Worm (Caenorhabditis elegans) whole organism, L2 larva: ENCODE results near the gene spe-41.

Experiments used
- C34F6.9 ChIP-seq: fragments of 150-350 bp; optimal IDR thresholded peaks from 2 replicates; lab custom pipeline; 2014; ENCODE audit warnings: missing biosample characterization, missing genetic modification characterization
- F13H6.1 ChIP-seq: sonication (generic microtip); optimal IDR thresholded peaks from 2 replicates; lab custom pipeline; 2016; ENCODE audit warnings: missing genetic modification characterization, missing compliant biosample characterization
- R02D3.7 ChIP-seq: fragments of 150-350 bp; optimal IDR thresholded peaks from 2 replicates; lab custom pipeline; 2014; ENCODE audit warnings: missing biosample characterization, missing genetic modification characterization
- Y55F3AM.14 ChIP-seq: fragments of 200-800 bp; sonication (Bioruptor generic); optimal IDR thresholded peaks from 2 replicates; lab custom pipeline; 2018; ENCODE audit warnings: mild to moderate bottlenecking, missing genetic modification characterization, missing compliant biosample characterization
- ZK546.5 ChIP-seq: sonication (generic microtip); optimal IDR thresholded peaks from 2 replicates; lab custom pipeline; 2017; ENCODE audit warnings: missing biosample characterization, missing genetic modification characterization
- alr-1 ChIP-seq: fragments of 150-350 bp; optimal IDR thresholded peaks from 2 replicates; lab custom pipeline; 2014; ENCODE audit warnings: missing biosample characterization, missing genetic modification characterization
- ama-1 ChIP-seq: fragments of 150-350 bp; optimal IDR thresholded peaks from 2 replicates; lab custom pipeline; 2018; ENCODE audit warnings: inconsistent platforms
- blmp-1 ChIP-seq: sonication (generic microtip); optimal IDR thresholded peaks from 2 replicates; lab custom pipeline; 2017; ENCODE audit warnings: missing genetic modification characterization, mild to moderate bottlenecking, missing compliant biosample characterization, antibody characterized with exemption, moderate library complexity; ENCODE audit not compliant: insufficient read depth
- ceh-16 ChIP-seq: fragments of 150-350 bp; optimal IDR thresholded peaks from 2 replicates; lab custom pipeline; 2014; ENCODE audit warnings: missing biosample characterization, missing genetic modification characterization
- ceh-82 ChIP-seq: fragments of 150-350 bp; optimal IDR thresholded peaks from 2 replicates; lab custom pipeline; 2014; ENCODE audit warnings: missing biosample characterization, missing genetic modification characterization
- egl-27 ChIP-seq: sonication (generic microtip); optimal IDR thresholded peaks from 3 replicates; lab custom pipeline; 2017; ENCODE audit warnings: missing biosample characterization, missing genetic modification reagents, missing genetic modification characterization
- elt-1 ChIP-seq: fragments of 150-350 bp; optimal IDR thresholded peaks from 2 replicates; lab custom pipeline; 2014; ENCODE audit warnings: missing biosample characterization, missing genetic modification characterization
- elt-3 ChIP-seq: sonication (generic microtip); optimal IDR thresholded peaks from 2 replicates; lab custom pipeline; 2017; ENCODE audit warnings: missing biosample characterization, missing genetic modification characterization
- gmeb-1 ChIP-seq: fragments of 150-350 bp; optimal IDR thresholded peaks from 2 replicates; lab custom pipeline; 2014; ENCODE audit warnings: missing biosample characterization, missing genetic modification characterization
- lin-13 ChIP-seq: fragments of 150-350 bp; optimal IDR thresholded peaks from 2 replicates; lab custom pipeline; 2014; ENCODE audit warnings: missing biosample characterization, missing genetic modification reagents, missing genetic modification characterization
- lin-39 ChIP-seq: fragments of 150-350 bp; optimal IDR thresholded peaks from 2 replicates; lab custom pipeline; 2014; ENCODE audit warnings: missing biosample characterization, missing genetic modification reagents, missing genetic modification characterization
- lsy-2 ChIP-seq, 2 experiments: fragments of 150-350 bp in 1 of 2; sonication (generic microtip) in 1 of 2; optimal IDR thresholded peaks; 2 replicates each; lab custom pipeline; 2014 to 2017; ENCODE audit warnings: missing biosample characterization in 2 of 2, missing genetic modification characterization in 2 of 2
- mab-5 ChIP-seq: fragments of 150-350 bp; optimal IDR thresholded peaks from 2 replicates; lab custom pipeline; 2014; ENCODE audit warnings: missing biosample characterization, missing genetic modification characterization
- mbf-1 ChIP-seq: sonication (generic microtip); optimal IDR thresholded peaks from 2 replicates; lab custom pipeline; 2017; ENCODE audit warnings: missing biosample characterization, missing genetic modification characterization
- mdl-1 ChIP-seq, 2 experiments: fragments of 150-350 bp in 1 of 2; sonication (generic microtip) in 1 of 2; optimal IDR thresholded peaks; 2 replicates each; lab custom pipeline; 2017; ENCODE audit warnings: missing biosample characterization in 2 of 2, missing genetic modification characterization in 2 of 2
- nhr-10 ChIP-seq: sonication (generic microtip); optimal IDR thresholded peaks from 2 replicates; lab custom pipeline; 2017; ENCODE audit warnings: missing biosample characterization, missing genetic modification characterization
- nhr-12 ChIP-seq: fragments of 150-350 bp; optimal IDR thresholded peaks from 2 replicates; lab custom pipeline; 2014; ENCODE audit warnings: missing biosample characterization, missing genetic modification characterization
- nhr-237 ChIP-seq: fragments of 150-350 bp; optimal IDR thresholded peaks from 2 replicates; lab custom pipeline; 2014; ENCODE audit warnings: missing biosample characterization, missing genetic modification characterization
- nhr-25 ChIP-seq: fragments of 150-350 bp; sonication (generic microtip); optimal IDR thresholded peaks from 3 replicates; lab custom pipeline; 2014; ENCODE audit warnings: missing biosample characterization, missing genetic modification characterization
- nhr-6 ChIP-seq: fragments of 150-350 bp; optimal IDR thresholded peaks from 2 replicates; lab custom pipeline; 2014; ENCODE audit warnings: missing biosample characterization, missing genetic modification characterization
- peb-1 ChIP-seq: fragments of 150-350 bp; optimal IDR thresholded peaks from 2 replicates; lab custom pipeline; 2014; ENCODE audit warnings: missing biosample characterization, missing genetic modification characterization
- skn-1 ChIP-seq: sonication (generic microtip); optimal IDR thresholded peaks from 2 replicates; lab custom pipeline; 2017; ENCODE audit warnings: missing biosample characterization, missing genetic modification characterization
- sma-3 ChIP-seq: sonication (generic microtip); optimal IDR thresholded peaks from 2 replicates; lab custom pipeline; 2016; ENCODE audit warnings: missing genetic modification reagents, missing genetic modification characterization, missing compliant biosample characterization
- sma-9 ChIP-seq, 2 experiments: fragments of 150-350 bp in 1 of 2; sonication (generic microtip) in 1 of 2; optimal IDR thresholded peaks; 2 replicates each; lab custom pipeline; 2014 to 2016; ENCODE audit warnings: missing genetic modification characterization in 2 of 2, mild to moderate bottlenecking in 1 of 2, missing biosample characterization in 1 of 2, missing compliant biosample characterization in 1 of 2, missing genetic modification reagents in 1 of 2, moderate library complexity in 1 of 2
- snpc-4 ChIP-seq: fragments of 150-350 bp; optimal IDR thresholded peaks from 2 replicates; lab custom pipeline; 2014; ENCODE audit warnings: missing biosample characterization, missing genetic modification characterization
- unc-55 ChIP-seq: fragments of 150-350 bp; sonication (generic microtip); optimal IDR thresholded peaks from 3 replicates; lab custom pipeline; 2014; ENCODE audit warnings: missing biosample characterization, missing genetic modification reagents, missing genetic modification characterization
- unc-62 ChIP-seq: fragments of 150-350 bp; optimal IDR thresholded peaks from 2 replicates; lab custom pipeline; 2014; ENCODE audit warnings: missing biosample characterization, missing genetic modification reagents, missing genetic modification characterization
- zag-1 ChIP-seq: fragments of 150-350 bp; optimal IDR thresholded peaks from 2 replicates; lab custom pipeline; 2014; ENCODE audit warnings: missing biosample characterization, missing genetic modification characterization
- ztf-1 ChIP-seq: fragments of 200-800 bp; sonication (Bioruptor generic); conservative IDR thresholded peaks from 2 replicates; pipeline ENCODE4 v1.3.6; 2022; ENCODE audit warnings: missing genetic modification characterization, missing compliant biosample characterization
- ztf-4 ChIP-seq: fragments of 150-350 bp; optimal IDR thresholded peaks from 2 replicates; lab custom pipeline; 2014; ENCODE audit warnings: missing biosample characterization, missing genetic modification characterization

The spe-41 gene

DNA sequence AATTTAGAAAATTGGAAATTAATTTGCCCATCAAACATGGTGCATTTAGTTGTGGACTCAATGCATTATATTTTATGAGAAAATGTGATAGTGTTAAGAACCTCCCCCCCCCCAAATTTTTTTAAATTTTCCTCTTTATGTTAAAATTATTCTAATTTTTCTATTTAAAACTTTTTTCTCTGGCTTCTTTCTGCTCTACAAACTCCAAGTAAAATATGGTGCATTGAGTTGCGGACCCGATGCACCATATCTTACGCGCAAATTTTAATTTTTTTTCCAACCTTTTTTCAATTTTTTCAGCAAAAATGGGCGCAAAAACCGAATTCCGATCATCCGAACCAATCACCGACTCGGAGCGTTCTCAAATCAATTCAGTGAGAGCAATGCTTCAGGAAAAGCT is 38.3 kb upstream of the spe-41 start, which contains the start of gene C34C12.6:
Gene C34C12.6 (plus strand): TSS at position 301 of the 400 bp plus-strand sequence.
- no peak for TF ChIP-seq ztf-4
- no peak for TF ChIP-seq mab-5
- no peak for TF ChIP-seq elt-3 (tag; lab: Kevin White, UChicago)
- TF ChIP-seq lsy-2 (tag; optimal IDR thresholded peaks at IDR 0.05; lab: Kevin White, UChicago) = no peak
- no peak for TF ChIP-seq alr-1 (tag; lab: Kevin White, UChicago)
- no peak for TF ChIP-seq ZK546.5
- TF ChIP-seq snpc-4 (tag; lab: Kevin White, UChicago) = no peak
- no peak for TF ChIP-seq ama-1 (lab: Kevin White, UChicago)
- no peak for TF ChIP-seq nhr-237 (tag; lab: Kevin White, UChicago)
- no peak for TF ChIP-seq nhr-25 (tag; lab: Kevin White, UChicago)
- TF ChIP-seq blmp-1 = no peak
- no peak for TF ChIP-seq zag-1
- no peak for TF ChIP-seq ztf-1 (GFP tag; lab: Robert Waterston, UW)
- TF ChIP-seq skn-1 (tag; lab: Kevin White, UChicago) = no peak

DNA sequence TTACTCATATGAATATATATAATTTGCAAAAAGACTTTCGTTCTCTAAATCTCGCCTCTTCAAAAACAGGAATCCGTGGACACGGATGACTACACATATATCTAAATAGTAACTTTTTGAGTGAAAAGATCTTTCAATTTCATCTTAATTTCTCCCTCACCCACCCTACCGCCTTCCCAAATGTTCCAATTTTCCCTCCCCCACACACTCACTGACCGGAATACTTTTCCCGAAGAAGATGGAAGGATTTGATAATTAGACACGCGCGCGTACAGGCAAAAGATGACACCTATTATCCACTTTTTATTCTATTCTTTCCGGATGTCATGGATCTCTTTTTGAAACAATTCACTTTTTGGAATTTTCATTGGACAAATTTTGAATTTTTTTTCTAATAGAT is 36.9 kb upstream of the spe-41 start:
- TF ChIP-seq blmp-1 = peak; percentile 15
- TF ChIP-seq nhr-6 = no peak
- TF ChIP-seq ZK546.5 = no peak

DNA sequence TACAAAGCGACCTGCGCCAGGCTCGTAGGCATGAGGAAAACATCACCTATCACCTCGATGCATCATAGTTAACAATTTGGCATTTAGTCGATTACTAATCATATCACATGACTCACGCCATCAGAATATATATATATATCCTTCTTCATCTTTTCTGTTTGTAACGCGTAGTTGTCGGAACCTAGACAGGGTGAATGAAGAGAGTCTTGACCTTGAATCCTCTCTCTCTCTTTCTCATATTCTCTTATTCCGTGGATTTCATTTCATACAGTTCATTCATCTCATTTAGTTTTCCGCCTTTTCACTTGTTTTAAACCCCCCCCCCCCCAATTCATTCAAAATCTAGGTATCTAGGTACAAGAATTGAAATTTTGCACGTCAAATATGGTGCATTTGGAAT is 36.2 kb upstream of the spe-41 start:
- TF ChIP-seq mab-5 (no peak), sma-3 (GFP tag; lab: Kevin White, UChicago) (peak; percentile 40)

DNA sequence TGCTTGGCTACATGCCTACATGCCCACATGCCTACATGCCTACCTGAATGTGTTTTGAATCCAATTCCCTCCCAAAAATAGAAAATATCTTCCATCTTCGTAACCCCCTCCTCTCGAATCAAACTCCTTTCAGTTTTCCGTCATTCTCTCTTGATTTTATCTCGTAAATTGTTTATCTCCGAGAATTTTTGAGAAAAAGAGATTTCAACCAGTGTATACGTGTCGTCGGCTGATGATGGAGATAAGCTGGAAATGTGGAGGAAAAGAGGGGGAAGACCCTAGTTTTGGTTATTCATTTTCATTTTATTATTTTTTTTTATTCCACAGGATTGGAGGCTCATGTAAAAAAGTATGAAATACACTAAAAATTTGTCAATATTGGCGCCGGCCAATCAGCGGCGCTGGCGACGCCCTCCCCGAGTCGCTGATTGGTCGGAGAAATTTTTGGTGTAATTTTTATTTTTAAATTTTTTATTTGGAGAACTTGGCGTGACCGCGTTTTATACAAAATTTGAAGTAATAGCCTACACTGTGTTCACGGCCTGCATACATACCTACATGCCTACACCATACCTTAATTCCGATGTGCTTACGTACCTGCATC is 34.9 kb upstream of the spe-41 start:
- TF ChIP-seq ZK546.5 (no peak), elt-1 (peak; percentile 58), ceh-82 (tag; lab: Kevin White, UChicago) (no peak), mdl-1 (tag; optimal IDR thresholded peaks at IDR 0.05; lab: Kevin White, UChicago) (no peak), R02D3.7 (tag; lab: Kevin White, UChicago) (no peak), lin-39 (no peak), sma-9 (GFP tag; optimal IDR thresholded peaks at IDR 0.05; lab: Kevin White, UChicago) (no peak), sma-9 (tag; optimal IDR thresholded peaks at IDR 0.05; lab: Kevin White, UChicago) (no peak), alr-1 (tag; lab: Kevin White, UChicago) (no peak), C34F6.9 (tag; lab: Kevin White, UChicago) (no peak), ceh-16 (tag; lab: Kevin White, UChicago) (peak; percentile 44), unc-55 (GFP tag; lab: Kevin White, UChicago) (no peak), Y55F3AM.14 (GFP tag; lab: Kevin White, UChicago) (no peak), nhr-12 (tag; lab: Kevin White, UChicago) (no peak), sma-3 (GFP tag; lab: Kevin White, UChicago) (no peak)

DNA sequence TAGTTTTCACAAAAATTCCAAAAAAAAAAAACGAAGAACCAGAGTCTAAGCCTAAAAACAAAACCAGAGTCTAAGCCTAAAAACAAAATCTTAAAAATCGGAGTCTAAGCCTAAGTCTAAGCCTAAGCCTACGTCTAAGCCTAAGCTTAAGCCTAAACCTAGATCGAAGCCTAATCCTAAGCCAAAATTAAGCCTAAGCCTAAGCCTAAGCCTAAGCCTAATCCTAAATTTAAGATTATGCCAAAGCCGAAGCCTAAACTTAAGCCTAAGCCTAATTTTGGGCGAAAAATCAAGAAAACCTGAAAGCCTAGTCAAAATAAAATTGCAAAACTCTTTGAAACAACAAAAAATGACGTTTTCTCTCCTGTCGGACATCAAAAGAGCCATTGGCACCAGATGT is 33.4 kb upstream of the spe-41 start:
- no peak for TF ChIP-seq nhr-25 (tag; lab: Kevin White, UChicago)
- no peak for TF ChIP-seq ama-1 (lab: Kevin White, UChicago)
- no peak for TF ChIP-seq elt-1
- no peak for TF ChIP-seq ZK546.5
- TF ChIP-seq lsy-2 (tag; optimal IDR thresholded peaks at IDR 0.05; lab: Kevin White, UChicago) = no peak
- TF ChIP-seq ztf-1 (GFP tag; lab: Robert Waterston, UW) = no peak
- TF ChIP-seq gmeb-1 (tag; lab: Kevin White, UChicago) = no peak
- no peak for TF ChIP-seq nhr-237 (tag; lab: Kevin White, UChicago)
- TF ChIP-seq F13H6.1 (tag; lab: Kevin White, UChicago) = no peak
- no peak for TF ChIP-seq egl-27
- TF ChIP-seq lin-13 = no peak
- no peak for TF ChIP-seq peb-1 (tag; lab: Kevin White, UChicago)
- no peak for TF ChIP-seq C34F6.9 (tag; lab: Kevin White, UChicago)
- no peak for TF ChIP-seq unc-62
- TF ChIP-seq mbf-1 (tag; lab: Kevin White, UChicago) = no peak
- TF ChIP-seq mdl-1 (tag; optimal IDR thresholded peaks at IDR 0.05; lab: Kevin White, UChicago) = no peak
- TF ChIP-seq nhr-10 (tag; lab: Kevin White, UChicago) = no peak
- TF ChIP-seq, all 48 proteins: peak for 0
